Worm (Caenorhabditis elegans): Measurements from ENCODE around the gene T25D10.4.

The T25D10.4 gene

DNA sequence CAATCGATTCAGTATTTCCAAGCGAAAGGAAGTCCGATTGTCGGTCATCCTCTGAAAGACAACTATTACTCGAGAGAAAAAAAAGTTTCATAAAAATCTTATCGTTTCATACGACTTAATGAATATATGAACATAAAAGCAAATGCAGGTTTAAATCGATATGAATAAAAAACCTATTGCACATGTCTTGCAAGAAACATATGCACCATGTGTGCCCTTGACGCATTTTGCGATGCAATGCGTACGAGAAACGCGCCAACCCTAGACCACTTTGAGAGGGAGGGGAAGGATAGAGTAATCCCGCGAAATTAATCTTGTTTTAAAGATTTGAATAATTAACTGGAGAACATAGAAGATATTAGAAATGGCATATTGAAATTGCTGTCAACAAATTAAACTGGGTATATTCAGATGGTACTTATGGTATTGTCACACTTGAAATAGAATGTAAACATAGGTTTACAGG lies 43.3 kb upstream of the T25D10.4 start, which contains the start of gene atg-16.2 (continued):
- TF ChIP-seq snpc-4 (tag; optimal IDR thresholded peaks at IDR 0.05) (peak; percentile 14), nhr-77 (tag; optimal IDR thresholded peaks at IDR 0.05) (no peak), nhr-6 (tag; optimal IDR thresholded peaks at IDR 0.05) (no peak)

DNA sequence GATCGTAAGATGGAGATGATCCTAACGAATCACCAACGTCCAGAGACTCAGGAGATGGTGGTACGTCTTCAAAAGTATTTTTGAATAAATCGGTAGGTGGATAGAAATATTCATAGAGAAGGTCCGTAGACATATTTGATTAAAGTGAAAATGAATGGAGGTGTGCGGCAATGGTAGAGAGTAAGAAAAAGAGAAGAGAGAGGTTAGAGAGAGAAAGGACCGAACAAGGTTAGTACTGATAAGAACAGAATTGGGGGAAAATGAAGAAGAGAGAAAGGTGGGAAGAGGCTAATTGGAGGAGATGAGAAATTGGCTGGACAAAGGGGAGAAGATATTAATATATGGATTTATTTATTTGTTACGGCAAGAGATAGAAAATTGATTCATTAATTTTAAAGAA lies 39.6 kb upstream of the T25D10.4 start, which contains the start of gene nhr-22:
TSS of gene nhr-22 (minus strand) at position 137 of the 400 bp plus-strand sequence.
- TF ChIP-seq nhr-21 (tag; optimal IDR thresholded peaks at IDR 0.05): no peak
- peak; percentile 62 for TF ChIP-seq fos-1 (tag; optimal IDR thresholded peaks at IDR 0.05)
- TF ChIP-seq Y55F3AM.14 (GFP tag; optimal IDR thresholded peaks at IDR 0.05): no peak
- peak; percentile 24 for TF ChIP-seq blmp-1 (tag; optimal IDR thresholded peaks at IDR 0.05; ENCODE audit: insufficient read depth)
- TF ChIP-seq lsy-2 (tag; optimal IDR thresholded peaks at IDR 0.05): no peak

DNA sequence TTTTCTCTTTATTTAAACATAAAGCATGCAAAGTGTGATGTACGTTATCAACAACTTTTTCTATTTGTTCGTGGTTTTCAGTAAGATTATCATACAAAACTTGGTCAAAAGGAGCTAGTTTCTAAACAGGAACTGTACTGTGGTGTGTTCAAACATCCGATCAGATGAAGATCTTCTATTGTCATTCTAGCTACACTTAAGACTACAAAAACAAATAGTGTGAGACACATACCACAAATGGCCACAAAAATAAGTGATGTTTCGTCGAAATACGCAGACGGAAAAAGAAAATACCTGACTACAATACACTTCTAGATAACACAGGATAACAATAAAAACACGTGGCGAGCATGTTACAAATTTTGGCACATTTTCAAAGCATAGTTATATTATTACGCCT lies 38.6 kb upstream of the T25D10.4 start:
- peak; percentile 47 for TF ChIP-seq nhr-25 (tag; optimal IDR thresholded peaks at IDR 0.05)
- peak; percentile 59 for TF ChIP-seq fos-1 (tag; optimal IDR thresholded peaks at IDR 0.05)
- peak; percentile 27 for TF ChIP-seq crh-2 (tag; optimal IDR thresholded peaks at IDR 0.05)
- no peak for TF ChIP-seq C34F6.9 (tag; optimal IDR thresholded peaks at IDR 0.05)

DNA sequence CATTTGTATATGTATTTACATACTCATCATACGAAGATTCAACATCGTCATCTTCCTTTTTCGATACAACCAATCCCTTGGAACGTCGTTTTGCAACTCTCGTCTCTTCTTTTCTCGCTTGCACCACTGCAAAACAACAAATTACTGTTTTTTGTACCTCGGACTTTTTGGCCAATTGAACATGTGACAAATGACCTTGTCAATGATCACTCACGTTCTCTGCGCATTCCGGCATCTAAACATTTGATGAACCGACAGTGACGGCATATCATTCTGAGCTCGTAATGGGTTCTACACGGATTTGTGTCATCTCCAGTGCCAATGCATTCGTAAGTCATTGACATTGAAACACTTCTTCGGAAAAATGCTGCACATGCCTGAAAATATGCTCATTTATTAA lies 38.1 kb upstream of the T25D10.4 start:
- TF ChIP-seq sma-9 (GFP tag; optimal IDR thresholded peaks at IDR 0.05): peak; percentile 33
- no peak for TF ChIP-seq sma-9 (tag; optimal IDR thresholded peaks at IDR 0.05)
- TF ChIP-seq nhr-25 (tag; optimal IDR thresholded peaks at IDR 0.05): peak; percentile 40
- TF ChIP-seq crh-2 (tag; optimal IDR thresholded peaks at IDR 0.05): no peak
- peak; percentile 32 for TF ChIP-seq sma-3 (GFP tag; optimal IDR thresholded peaks at IDR 0.05)
- TF ChIP-seq nhr-129 (tag; optimal IDR thresholded peaks at IDR 0.05): peak; percentile 37
- no peak for TF ChIP-seq ztf-4 (tag; optimal IDR thresholded peaks at IDR 0.05)

DNA sequence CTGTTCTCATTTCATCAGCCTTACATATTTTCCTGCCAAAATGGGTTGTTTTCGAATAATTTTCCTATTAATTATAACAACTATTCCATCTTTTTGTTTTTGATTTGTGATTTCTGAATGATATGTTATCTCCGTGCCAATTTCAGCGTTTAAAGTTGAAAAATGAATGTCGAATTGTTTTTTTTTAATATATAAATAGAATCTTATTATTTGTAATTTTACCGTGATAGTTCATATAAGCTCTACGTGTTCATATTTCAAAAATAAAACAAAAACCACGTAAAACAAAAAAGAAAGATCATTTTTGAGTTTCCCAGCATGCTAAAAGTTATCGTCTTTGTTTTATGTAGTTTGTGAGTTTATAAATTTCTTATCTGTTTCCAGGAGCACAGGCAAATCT lies 33.6 kb upstream of the T25D10.4 start, which contains the start of gene K06A1.2:
TSS of gene K06A1.2 (plus strand) at position 301 of the 400 bp plus-strand sequence.
- TF ChIP-seq ztf-1 (GFP tag; conservative IDR thresholded peaks at IDR 0.05) (no peak), elt-3 (tag; optimal IDR thresholded peaks at IDR 0.05) (no peak), dmd-4 (tag; optimal IDR thresholded peaks at IDR 0.05) (no peak), nhr-129 (tag; optimal IDR thresholded peaks at IDR 0.05) (no peak), sma-9 (GFP tag; optimal IDR thresholded peaks at IDR 0.05) (no peak), sma-9 (tag; optimal IDR thresholded peaks at IDR 0.05) (no peak), fos-1 (tag; optimal IDR thresholded peaks at IDR 0.05) (no peak), nhr-11 (tag; optimal IDR thresholded peaks at IDR 0.05) (no peak), peb-1 (tag; optimal IDR thresholded peaks at IDR 0.05) (no peak)

DNA sequence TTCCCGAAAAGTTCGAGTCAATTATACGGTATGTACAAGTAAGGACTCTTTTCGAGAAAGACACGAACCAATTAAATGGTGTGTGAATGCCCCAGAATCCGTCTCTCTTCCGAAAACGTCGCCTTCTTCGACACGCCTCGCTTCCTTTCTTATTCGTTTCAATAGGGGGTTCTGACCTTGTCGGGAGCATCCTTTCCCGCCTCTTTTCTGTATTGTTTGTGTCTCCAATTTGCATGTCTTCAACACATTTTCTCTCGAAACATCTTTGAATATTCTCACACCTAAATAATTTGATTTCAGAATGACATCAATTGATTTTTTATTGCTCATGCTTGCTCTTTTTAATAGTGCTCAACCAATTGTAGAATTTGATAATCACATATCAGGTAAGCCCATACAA lies 31.0 kb upstream of the T25D10.4 start, which contains the start of gene cutl-16:
TSS of gene cutl-16 (plus strand) at position 301 of the 400 bp plus-strand sequence.
- no peak for TF ChIP-seq blmp-1 (tag; optimal IDR thresholded peaks at IDR 0.05; ENCODE audit: insufficient read depth)
- TF ChIP-seq fos-1 (tag; optimal IDR thresholded peaks at IDR 0.05): no peak
- TF ChIP-seq snpc-4 (tag; optimal IDR thresholded peaks at IDR 0.05): no peak
- TF ChIP-seq aly-2 (tag; optimal IDR thresholded peaks at IDR 0.05): no peak
- no peak for TF ChIP-seq gmeb-1 (tag; optimal IDR thresholded peaks at IDR 0.05)
- no peak for TF ChIP-seq Y55F3AM.14 (GFP tag; optimal IDR thresholded peaks at IDR 0.05)
- no peak for TF ChIP-seq skn-1 (tag; optimal IDR thresholded peaks at IDR 0.05)
- no peak for TF ChIP-seq F13H6.1 (tag; optimal IDR thresholded peaks at IDR 0.05)
- TF ChIP-seq nhr-23 (tag; optimal IDR thresholded peaks at IDR 0.05): no peak
- no peak for TF ChIP-seq nhr-11 (tag; optimal IDR thresholded peaks at IDR 0.05)
- no peak for TF ChIP-seq sma-3 (GFP tag; optimal IDR thresholded peaks at IDR 0.05)
- no peak for TF ChIP-seq mab-5 (tag; optimal IDR thresholded peaks at IDR 0.05)
- TF ChIP-seq zag-1 (tag; optimal IDR thresholded peaks at IDR 0.05): no peak
- TF ChIP-seq ama-1 (optimal IDR thresholded peaks at IDR 0.05): no peak
- no peak for TF ChIP-seq unc-55 (GFP tag; optimal IDR thresholded peaks at IDR 0.05)

DNA sequence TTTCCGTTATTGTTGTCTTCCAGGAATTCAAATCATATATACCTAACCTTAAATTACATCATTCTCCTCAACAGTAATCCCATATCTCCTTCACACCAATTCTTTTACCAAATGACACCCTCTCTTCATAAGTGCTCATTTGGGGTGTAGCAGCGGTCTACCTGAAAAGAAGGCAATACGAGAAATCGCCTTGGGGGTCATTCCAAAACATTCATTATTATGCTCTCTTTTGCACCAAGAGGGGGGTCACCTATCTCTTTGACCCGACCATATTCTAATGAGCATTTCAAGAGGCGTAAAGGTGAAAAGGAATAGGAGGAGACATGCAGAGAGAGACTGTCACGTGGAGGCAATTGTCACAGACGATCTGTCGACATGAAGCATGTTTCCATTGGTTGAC lies 26.8 kb upstream of the T25D10.4 start:
- no peak for TF ChIP-seq fos-1 (tag; optimal IDR thresholded peaks at IDR 0.05)
- no peak for TF ChIP-seq snpc-4 (tag; optimal IDR thresholded peaks at IDR 0.05)
- no peak for TF ChIP-seq nhr-25 (tag; optimal IDR thresholded peaks at IDR 0.05)
- no peak for TF ChIP-seq ztf-1 (GFP tag; conservative IDR thresholded peaks at IDR 0.05)
- TF ChIP-seq aly-2 (tag; optimal IDR thresholded peaks at IDR 0.05): no peak
- TF ChIP-seq mdl-1 (tag; optimal IDR thresholded peaks at IDR 0.05): no peak
- no peak for TF ChIP-seq skn-1 (tag; optimal IDR thresholded peaks at IDR 0.05)
